Fruit fly (Drosophila melanogaster) S2 (cell line): ENCODE data around the gene CG31809.
A peak's percentile ranks its signal among the peaks of the same experiment; 100 is the strongest.

Source experiments
- CG8478 ChIP-seq: fragments of >200 bp; optimal IDR thresholded peaks from 2 replicates; lab custom pipeline; 2018
- CTCF ChIP-seq, 2 experiments: fragments of >200 bp; optimal IDR thresholded peaks; 2 replicates each; lab custom pipeline; 2018

CG31809 gene

DNA sequence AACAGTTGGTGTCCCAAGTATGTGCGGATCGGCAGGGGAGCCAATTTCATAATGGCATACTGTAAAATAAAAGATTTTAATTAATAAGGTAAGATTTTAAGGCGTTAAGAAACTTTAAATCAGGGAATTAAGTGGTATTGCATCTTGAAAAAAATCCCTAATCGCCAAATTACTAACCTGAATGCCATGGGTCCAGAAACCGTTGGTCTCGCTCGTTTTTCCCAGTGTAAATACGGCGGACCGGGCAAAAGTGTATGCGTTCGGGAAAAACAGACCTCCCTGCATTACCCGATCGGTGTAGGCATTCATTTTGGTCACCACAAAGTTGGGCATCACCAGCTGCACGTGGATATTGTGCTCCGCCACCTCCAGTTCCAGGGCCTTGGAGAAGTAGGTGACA, 15.2 kb downstream of the CG31809 start:
- TF ChIP-seq CG8478 (lab: Kevin White, UChicago) (no peak), CTCF (optimal IDR thresholded peaks at IDR 0.05; lab: Kevin White, UChicago) (no peak)

DNA sequence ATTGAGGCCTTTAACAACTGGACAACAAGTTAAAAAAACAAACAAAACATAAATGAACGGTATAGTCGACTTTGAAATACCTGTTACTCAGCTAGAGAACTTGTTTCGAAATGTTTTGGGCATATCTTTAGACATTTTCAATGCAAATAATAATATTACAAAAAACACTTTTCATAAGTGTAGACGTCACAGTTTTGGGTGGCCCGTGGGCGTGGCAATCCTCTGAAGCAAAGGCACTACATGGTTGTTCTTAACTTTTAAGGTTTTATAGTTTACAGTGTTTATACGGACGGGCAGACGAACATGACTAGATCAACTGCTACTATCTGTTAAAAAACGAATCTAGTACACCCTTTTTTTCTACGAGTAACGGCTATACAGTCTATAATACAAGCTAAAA, 16.0 kb downstream of the CG31809 start:
- no peak for TF ChIP-seq CG8478 (lab: Kevin White, UChicago)
- no peak for TF ChIP-seq CTCF (optimal IDR thresholded peaks at IDR 0.05; lab: Kevin White, UChicago)

DNA sequence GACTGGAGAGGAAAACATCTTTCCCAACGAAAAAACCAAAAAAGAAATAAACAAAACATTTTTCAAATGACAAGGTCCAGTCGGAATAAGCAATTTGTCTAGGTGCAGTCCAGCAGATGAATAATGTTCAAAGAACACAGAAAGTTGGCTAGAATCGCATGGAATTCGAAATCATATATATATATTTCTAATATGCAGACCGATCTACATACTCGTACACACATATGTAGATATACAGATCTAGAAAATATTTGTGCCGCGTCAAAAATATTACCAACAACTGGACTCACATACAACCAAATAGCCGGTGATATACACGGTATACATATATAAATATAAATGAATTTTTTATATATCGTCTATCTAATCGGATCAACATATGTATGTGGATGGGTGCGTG, 18.8 kb downstream of the CG31809 start:
- TF ChIP-seq CTCF (optimal IDR thresholded peaks at IDR 0.05; lab: Kevin White, UChicago) (no peak), CG8478 (lab: Kevin White, UChicago) (no peak)

DNA sequence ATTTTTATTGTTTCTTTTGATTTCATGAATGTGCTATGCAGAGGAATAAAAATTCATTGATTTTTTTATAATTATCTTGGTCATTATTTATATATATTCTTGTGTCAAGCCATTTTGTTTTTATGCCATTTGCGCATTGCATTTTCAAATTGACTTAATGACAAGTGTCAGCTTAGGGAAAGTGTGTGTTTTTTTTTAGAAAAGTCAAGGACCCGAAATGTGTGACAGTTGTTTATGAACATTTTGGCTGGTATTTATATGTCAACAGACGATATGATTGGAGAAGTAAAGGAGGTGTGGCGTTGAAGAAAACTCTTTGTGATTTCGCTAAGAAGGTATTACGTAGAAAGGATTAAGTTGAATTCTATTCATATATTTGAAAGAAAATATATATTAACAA, 20.8 kb downstream of the CG31809 start, which contains the start of the genes SclA and SclB:
SclA (plus strand) TSS at position 301 of the 400 bp plus-strand sequence.
SclB (plus strand) TSS at position 301 of the 400 bp plus-strand sequence.
- TF ChIP-seq CG8478 (lab: Kevin White, UChicago): no peak
- no peak for TF ChIP-seq CTCF (optimal IDR thresholded peaks at IDR 0.05; lab: Kevin White, UChicago)

DNA sequence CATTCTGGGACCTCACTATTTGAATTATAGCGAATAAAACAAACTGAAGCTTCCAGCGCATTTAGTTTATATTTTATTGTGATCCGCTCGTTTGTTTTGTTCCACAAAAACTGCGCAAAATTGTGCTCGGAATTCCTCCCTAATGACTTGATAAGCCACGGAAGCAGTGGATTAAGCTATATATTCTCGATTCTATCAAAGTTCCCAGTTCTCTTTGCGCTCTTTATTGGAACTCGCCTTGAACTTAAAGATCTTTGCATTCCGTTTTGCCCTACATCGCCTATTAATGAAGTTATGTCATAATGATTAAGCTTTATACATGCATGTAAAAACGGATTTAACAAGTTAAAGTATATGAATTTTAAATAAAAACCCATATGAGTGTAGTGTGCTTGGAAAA, 21.4 kb downstream of the CG31809 start, which contains the start of gene Nepl9:
Nepl9 (minus strand) TSS at position 101 of the 400 bp plus-strand sequence.
- no peak for TF ChIP-seq CG8478 (lab: Kevin White, UChicago)
- no peak for TF ChIP-seq CTCF (optimal IDR thresholded peaks at IDR 0.05; lab: Kevin White, UChicago)

- TF ChIP-seq CG8478 (lab: Kevin White, UChicago) (no peak), CTCF (optimal IDR thresholded peaks at IDR 0.05; lab: Kevin White, UChicago) (no peak)
Measured at dm6 chr2L:16834402-16834801, 24.1 kb downstream of the CG31809 start, which contains the start of gene CG13282. TSS of gene CG13282 (minus strand) at chr2L:16834502.

DNA sequence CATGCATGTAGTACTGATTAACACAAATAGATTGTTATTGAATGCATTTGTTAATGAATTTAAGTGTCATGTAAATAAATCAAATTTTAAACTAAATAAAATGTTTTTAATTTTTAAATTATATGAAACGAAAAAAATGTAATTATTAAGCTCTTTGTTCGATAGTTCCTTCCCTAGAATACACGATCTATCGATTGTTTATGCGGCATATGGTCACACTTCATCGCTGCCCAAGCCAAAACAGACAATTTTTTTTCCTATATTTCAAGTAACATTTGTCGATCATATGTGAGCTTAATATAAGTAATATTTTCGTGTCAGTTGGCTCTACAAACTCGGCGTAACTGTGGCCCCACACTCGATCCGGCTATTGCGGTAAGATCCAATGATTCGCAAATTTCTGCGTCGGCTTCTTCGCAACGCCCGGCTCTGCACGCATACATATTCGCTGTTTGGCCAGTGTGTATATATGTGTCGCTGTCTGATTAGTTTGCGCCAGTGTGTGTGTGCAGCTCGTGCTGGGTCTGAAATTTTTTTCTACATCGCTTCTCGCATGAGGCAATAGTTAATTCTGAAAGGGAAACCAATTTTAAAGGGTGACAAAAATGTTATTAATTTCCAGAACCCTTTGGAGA, 31.5 kb downstream of the CG31809 start, which contains the start of gene AspRS-m:
AspRS-m (plus strand) TSS at position 207 of the 635 bp plus-strand sequence.
- TF ChIP-seq CG8478 (lab: Kevin White, UChicago) (no peak), CTCF (optimal IDR thresholded peaks at IDR 0.05; lab: Kevin White, UChicago) (no peak)

dm6 chr2L:16824905-16825333, 33.6 kb downstream of the CG31809 start, which contains the start of gene Cse1:
TSS of gene Cse1 (minus strand) at chr2L:16825207.
- TF ChIP-seq CTCF (optimal IDR thresholded peaks at IDR 0.05; lab: Kevin White, UChicago) (no peak), CG8478 (lab: Kevin White, UChicago) (no peak)

DNA sequence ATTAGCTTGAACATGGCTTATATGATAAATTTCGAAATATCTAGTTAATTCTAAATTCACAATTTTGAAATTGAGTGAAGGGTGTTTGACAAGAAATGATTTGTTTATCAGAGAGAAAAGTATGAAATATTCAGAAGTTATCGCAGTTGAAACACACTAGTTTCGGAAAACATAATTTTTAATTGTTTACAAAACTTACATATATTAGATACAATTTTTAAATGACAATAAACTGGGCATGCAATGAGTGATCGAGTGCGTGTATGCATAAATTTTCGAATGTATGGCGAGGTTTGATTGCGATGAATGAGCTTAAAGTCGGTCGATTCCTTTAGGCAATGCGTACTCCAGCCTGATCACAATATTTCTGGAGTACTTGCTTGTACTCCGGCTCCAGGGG, 37.5 kb downstream of the CG31809 start, which contains the start of gene CG13280:
CG13280 (minus strand) TSS at position 101 of the 400 bp plus-strand sequence.
- TF ChIP-seq CTCF (optimal IDR thresholded peaks at IDR 0.05; lab: Kevin White, UChicago) (no peak), CG8478 (lab: Kevin White, UChicago) (no peak)

DNA sequence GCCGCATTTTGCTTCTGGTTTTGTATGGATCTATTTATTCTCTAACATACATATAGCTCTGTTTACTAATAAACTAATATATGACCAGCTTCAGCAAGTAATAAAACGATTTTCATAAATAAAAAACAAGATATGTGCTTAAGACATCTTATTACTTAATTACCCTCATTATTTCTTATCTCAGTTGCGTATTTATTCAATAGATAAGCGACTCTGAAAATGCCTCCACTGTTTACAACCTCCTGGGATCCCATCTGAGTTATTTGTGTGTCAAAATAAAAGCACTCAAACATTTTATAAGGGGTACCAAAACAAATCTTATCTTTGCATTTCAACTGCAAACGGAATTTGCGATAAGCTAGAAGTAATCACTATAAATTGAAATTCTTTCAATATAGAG, 38.8 kb downstream of the CG31809 start:
- TF ChIP-seq CTCF (optimal IDR thresholded peaks at IDR 0.05; lab: Kevin White, UChicago) (no peak), CG8478 (lab: Kevin White, UChicago) (no peak)

DNA sequence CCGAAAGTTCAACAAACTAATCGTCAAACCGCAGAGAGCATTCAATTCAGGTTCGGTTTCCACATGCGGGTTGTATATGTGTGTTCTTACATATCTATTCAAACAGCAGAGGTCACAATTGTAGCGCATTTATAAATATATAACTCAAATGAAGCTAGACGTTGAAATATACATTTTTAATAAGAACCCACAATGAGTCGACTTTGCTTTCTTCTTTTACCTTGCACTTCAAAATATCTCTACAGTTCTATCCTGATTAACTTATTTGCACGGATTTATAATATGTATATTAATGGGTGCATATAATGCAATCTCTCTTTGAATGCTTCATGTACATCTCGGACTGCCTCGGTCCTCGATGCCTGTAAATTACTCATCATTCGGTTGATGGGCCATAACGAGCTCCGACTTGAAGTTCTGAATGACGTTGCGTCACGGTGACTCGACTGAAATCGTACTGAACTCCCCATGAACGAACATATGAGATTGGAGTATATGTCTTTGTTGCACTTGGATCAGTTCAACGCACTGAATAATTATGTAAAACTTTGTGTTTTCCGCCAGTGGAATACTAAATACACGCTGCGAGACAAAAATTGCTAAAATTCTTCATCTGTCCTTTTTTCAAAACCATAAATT, 40.1 kb downstream of the CG31809 start:
- TF ChIP-seq CG8478 (lab: Kevin White, UChicago) (no peak), CTCF (optimal IDR thresholded peaks at IDR 0.05; lab: Kevin White, UChicago) (no peak)

DNA sequence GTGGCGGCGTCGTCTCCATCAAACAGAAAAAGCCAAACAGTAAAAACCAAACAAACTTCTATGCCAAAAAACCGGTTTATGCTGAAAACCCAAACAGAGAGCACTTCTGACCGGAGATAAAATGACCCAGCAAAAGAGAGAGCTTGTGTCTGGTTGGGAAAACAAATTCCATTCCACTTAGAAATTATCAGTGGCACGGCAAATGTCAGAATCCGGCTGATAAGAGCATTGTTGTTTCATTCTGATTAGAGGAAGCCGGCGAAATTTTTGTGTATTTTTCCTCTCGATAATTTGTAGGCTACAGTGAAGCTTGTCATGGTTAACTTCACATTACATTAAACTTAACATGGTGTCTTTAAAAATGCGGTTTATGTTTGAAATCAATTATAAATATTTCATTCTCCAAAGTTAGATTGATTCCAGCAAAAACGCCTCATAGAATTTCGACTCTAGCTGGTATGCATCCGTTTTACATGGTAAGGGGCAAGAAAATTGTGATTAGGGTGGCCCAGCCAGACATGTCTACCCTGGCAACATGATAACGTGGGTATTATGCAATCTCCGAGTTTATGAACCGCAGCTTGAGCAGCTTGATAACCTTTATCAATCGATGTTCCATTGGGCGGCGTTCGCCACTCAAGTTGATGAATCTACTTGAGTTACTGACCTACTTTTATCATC, 41.0 kb downstream of the CG31809 start:
- TF ChIP-seq CTCF (optimal IDR thresholded peaks at IDR 0.05; lab: Kevin White, UChicago) (no peak), CG8478 (lab: Kevin White, UChicago) (no peak)

dm6 chr2L:16816750-16817087, 41.8 kb downstream of the CG31809 start:
- no peak for TF ChIP-seq CG8478 (lab: Kevin White, UChicago)
- TF ChIP-seq CTCF (optimal IDR thresholded peaks at IDR 0.05; lab: Kevin White, UChicago): no peak

DNA sequence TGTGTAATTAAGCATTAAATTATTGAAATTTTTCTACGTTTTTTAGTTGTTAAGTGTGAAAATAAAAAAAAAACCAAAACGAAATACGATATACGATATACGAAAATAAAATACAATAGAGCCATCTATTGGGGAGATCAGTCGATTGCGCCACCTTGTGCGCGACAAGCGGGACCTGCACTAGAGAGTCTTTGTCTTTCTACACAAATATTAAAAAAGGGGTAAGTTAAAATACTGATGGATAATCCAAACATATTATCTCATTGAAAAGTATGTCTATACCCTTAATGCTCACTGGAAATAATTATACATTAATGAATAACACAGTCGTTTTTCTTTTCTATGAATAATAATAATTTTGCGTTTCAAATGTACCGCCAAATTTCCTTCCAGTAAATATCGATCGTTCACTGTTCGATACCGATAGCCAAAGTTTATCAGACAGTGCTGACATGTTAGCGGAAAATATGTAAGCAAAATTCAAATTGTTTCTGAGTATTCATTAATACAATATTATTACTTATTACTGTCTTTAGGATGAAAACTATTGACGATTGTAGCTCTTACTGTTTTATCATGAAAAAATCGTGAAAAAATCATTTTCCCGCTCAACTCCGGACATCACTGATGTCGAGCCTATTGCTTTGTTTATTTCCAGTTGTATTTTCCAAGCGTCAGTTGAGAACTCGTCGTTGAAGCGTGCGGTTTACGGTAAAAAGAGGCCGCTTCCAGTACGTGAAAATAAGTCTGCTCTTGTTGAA, 42.3 kb downstream of the CG31809 start, which contains the start of gene mdy:
mdy (plus strand) TSS at position 672 of the 761 bp plus-strand sequence.
- TF ChIP-seq CG8478 (lab: Kevin White, UChicago): no peak
- TF ChIP-seq CTCF (optimal IDR thresholded peaks at IDR 0.05; lab: Kevin White, UChicago): peak; percentile 82 to 94
